Worm (Caenorhabditis elegans) whole organism, L4/young adult: ENCODE results near the gene mcm-3AP.

Experiments
- W03F9.2 ChIP-seq: fragments of 150-350 bp; optimal IDR thresholded peaks from 2 replicates; lab custom pipeline; 2014; ENCODE audit warnings: missing biosample characterization, missing genetic modification characterization
- him-1 ChIP-seq: sonication (generic microtip); optimal IDR thresholded peaks from 2 replicates; lab custom pipeline; 2016; ENCODE audit warnings: missing genotype, missing genetic modification reagents, missing genetic modification characterization, missing compliant biosample characterization

- TF ChIP-seq him-1 (tag; lab: Kevin White, UChicago) = no peak
- TF ChIP-seq W03F9.2 (tag; lab: Kevin White, UChicago) = peak; percentile 33
Measured at ce11 chrIV:7909455-7910141, 38.9 kb upstream of the mcm-3AP start.
